Fruit fly (Drosophila melanogaster) whole organism, embryonic: ENCODE data around the gene ArfGAP1.
A peak's percentile ranks its signal among the peaks of the same experiment; 100 is the strongest.

Experiments
- Asciz ChIP-seq: fragments of 200-800 bp; sonication (Bioruptor generic); optimal IDR thresholded peaks from 2 replicates; lab custom pipeline; 2017; ENCODE audit warnings: missing biosample characterization, mild to moderate bottlenecking, missing genetic modification characterization, missing genetic modification reagents
- Bteb2 ChIP-seq: fragments of 200-800 bp; sonication (Bioruptor generic); optimal IDR thresholded peaks from 2 replicates; lab custom pipeline; 2016; ENCODE audit warnings: missing biosample characterization, missing genetic modification characterization
- CG10543 ChIP-seq: fragments of 200-800 bp; sonication (Bioruptor generic); optimal IDR thresholded peaks from 3 replicates; lab custom pipeline; 2017; ENCODE audit warnings: missing biosample characterization, mild to moderate bottlenecking, missing genetic modification characterization, moderate library complexity
- CG11398 ChIP-seq: fragments of 200-800 bp; sonication (Bioruptor generic); optimal IDR thresholded peaks from 2 replicates; lab custom pipeline; 2016; ENCODE audit warnings: missing biosample characterization, missing genetic modification characterization
- CG11456 ChIP-seq: fragments of 200-800 bp; sonication (Bioruptor generic); IDR thresholded peaks from 3 replicates; pipeline ENCODE4 v1.3.6; 2022; ENCODE audit warnings: missing biosample characterization, missing genetic modification characterization
- CG12299 ChIP-seq: fragments of 200-800 bp; sonication (Bioruptor generic); optimal IDR thresholded peaks from 2 replicates; lab custom pipeline; 2018; ENCODE audit warnings: missing biosample characterization, mild to moderate bottlenecking, missing genetic modification characterization
- CG12744 ChIP-seq: fragments of 200-800 bp; sonication (Bioruptor generic); optimal IDR thresholded peaks from 2 replicates; lab custom pipeline; 2016; ENCODE audit warnings: missing biosample characterization, missing genetic modification characterization
- CG15479 ChIP-seq: fragments of 200-800 bp; sonication (Bioruptor generic); optimal IDR thresholded peaks from 3 replicates; lab custom pipeline; 2019; ENCODE audit warnings: missing biosample characterization, mild to moderate bottlenecking, missing genetic modification characterization, moderate library complexity
- CG17568 ChIP-seq: fragments of 200-800 bp; sonication (Bioruptor generic); optimal IDR thresholded peaks from 2 replicates; lab custom pipeline; 2018; ENCODE audit warnings: missing biosample characterization, mild to moderate bottlenecking, missing genetic modification characterization, moderate library complexity
- CG17802 ChIP-seq: fragments of 200-800 bp; sonication (Bioruptor generic); optimal IDR thresholded peaks from 2 replicates; lab custom pipeline; 2018; ENCODE audit warnings: missing biosample characterization, mild to moderate bottlenecking, missing genetic modification characterization, moderate library complexity
- CG17912 ChIP-seq: fragments of 200-800 bp; sonication (Bioruptor generic); optimal IDR thresholded peaks from 2 replicates; lab custom pipeline; 2018; ENCODE audit warnings: missing biosample characterization, mild to moderate bottlenecking, missing genetic modification characterization
- CG18599 ChIP-seq: fragments of 200-800 bp; sonication (Bioruptor generic); optimal IDR thresholded peaks from 3 replicates; lab custom pipeline; 2017; ENCODE audit warnings: missing biosample characterization, missing genetic modification characterization, mild to moderate bottlenecking, moderate library complexity, missing genetic modification reagents
- CG2202 ChIP-seq: fragments of 200-800 bp; sonication (Bioruptor generic); optimal IDR thresholded peaks from 2 replicates; lab custom pipeline; 2018; ENCODE audit warnings: missing biosample characterization, mild to moderate bottlenecking, missing genetic modification characterization
- CG30020 ChIP-seq: fragments of 200-800 bp; optimal IDR thresholded peaks from 2 replicates; lab custom pipeline; 2019; ENCODE audit warnings: missing biosample characterization, mild to moderate bottlenecking, missing genetic modification characterization, moderate library complexity
- CG31441 ChIP-seq: fragments of 200-800 bp; sonication (Bioruptor generic); IDR thresholded peaks from 2 replicates; pipeline ENCODE4 v1.3.6; 2022; ENCODE audit warnings: missing biosample characterization, missing genetic modification characterization
- CG32532 ChIP-seq: fragments of 200-800 bp; sonication (Bioruptor generic); IDR thresholded peaks from 2 replicates; pipeline ENCODE4 v1.3.6; 2022; ENCODE audit warnings: missing biosample characterization, missing genetic modification characterization
- CG32767 ChIP-seq: fragments of 200-800 bp; sonication (Bioruptor generic); IDR thresholded peaks from 2 replicates; pipeline ENCODE4 v1.3.6; 2022; ENCODE audit warnings: missing biosample characterization, missing genetic modification characterization
- CG3726 ChIP-seq: fragments of 200-800 bp; sonication (Bioruptor generic); IDR thresholded peaks from 3 replicates; pipeline ENCODE4, ENCODE4 v1.3.6; 2022; ENCODE audit warnings: missing biosample characterization, missing genetic modification characterization
- CG6654 ChIP-seq: fragments of 200-800 bp; sonication (Bioruptor generic); optimal IDR thresholded peaks from 2 replicates; lab custom pipeline; 2017; ENCODE audit warnings: missing biosample characterization, mild to moderate bottlenecking, missing genetic modification characterization
- CG6683 ChIP-seq: fragments of 200-800 bp; sonication (Bioruptor generic); optimal IDR thresholded peaks from 2 replicates; lab custom pipeline; 2017; ENCODE audit warnings: missing biosample characterization, mild to moderate bottlenecking, missing genetic modification characterization, missing genetic modification reagents
- CG6813 ChIP-seq: fragments of 200-800 bp; sonication (Bioruptor generic); optimal IDR thresholded peaks from 2 replicates; lab custom pipeline; 2017; ENCODE audit warnings: missing biosample characterization, missing genetic modification characterization, mild to moderate bottlenecking, moderate library complexity, missing genetic modification reagents
- CG7928 ChIP-seq: fragments of 200-800 bp; sonication (Bioruptor generic); optimal IDR thresholded peaks from 2 replicates; lab custom pipeline; 2017; ENCODE audit warnings: missing biosample characterization, mild to moderate bottlenecking, missing genetic modification characterization
- CG8359 ChIP-seq: fragments of 200-800 bp; sonication (Bioruptor generic); optimal IDR thresholded peaks from 2 replicates; lab custom pipeline; 2017; ENCODE audit warnings: missing biosample characterization, mild to moderate bottlenecking, missing genetic modification characterization, borderline replicate concordance
- D19B ChIP-seq: fragments of 200-800 bp; sonication (Bioruptor generic); optimal IDR thresholded peaks from 2 replicates; lab custom pipeline; 2017; ENCODE audit warnings: missing biosample characterization, mild to moderate bottlenecking, missing genetic modification characterization
- H2.0 ChIP-seq: fragments of 200-800 bp; sonication (Bioruptor generic); IDR thresholded peaks from 2 replicates; pipeline ENCODE4 v1.3.6; 2022; ENCODE audit warnings: missing biosample characterization, missing genetic modification characterization
- NK7.1 ChIP-seq: fragments of 200-800 bp; sonication (Bioruptor generic); optimal IDR thresholded peaks from 3 replicates; lab custom pipeline; 2016; ENCODE audit warnings: missing biosample characterization, missing genetic modification characterization
- Nf-YC ChIP-seq: fragments of 200-800 bp; optimal IDR thresholded peaks from 3 replicates; lab custom pipeline; 2019; ENCODE audit warnings: missing biosample characterization, mild to moderate bottlenecking, missing genetic modification characterization, moderate library complexity
- Pdp1 ChIP-seq, 2 experiments: fragments of 200-800 bp; sonication (Bioruptor generic); optimal IDR thresholded peaks; 3 replicates each; lab custom pipeline; 2016; ENCODE audit warnings: missing biosample characterization in 2 of 2, missing genetic modification characterization in 2 of 2, mild to moderate bottlenecking in 1 of 2, moderate library complexity in 1 of 2
- TFAM ChIP-seq: fragments of 200-800 bp; sonication (Bioruptor generic); optimal IDR thresholded peaks from 2 replicates; lab custom pipeline; 2017; ENCODE audit warnings: missing biosample characterization, missing genetic modification characterization, inconsistent platforms
- Usf ChIP-seq: fragments of 200-800 bp; sonication (Bioruptor generic); optimal IDR thresholded peaks from 2 replicates; lab custom pipeline; 2017; ENCODE audit warnings: missing genotype, missing biosample characterization, missing genetic modification characterization
- YL-1 ChIP-seq: fragments of 200-800 bp; sonication (Bioruptor generic); optimal IDR thresholded peaks from 3 replicates; lab custom pipeline; 2017; ENCODE audit warnings: missing biosample characterization, mild to moderate bottlenecking, missing genetic modification characterization
- aop ChIP-seq: fragments of 200-800 bp; sonication (Bioruptor generic); IDR thresholded peaks from 2 replicates; pipeline ENCODE4 v1.3.6; 2022; ENCODE audit warnings: missing biosample characterization, missing genetic modification characterization
- cas ChIP-seq: fragments of 200-800 bp; sonication (Bioruptor generic); IDR thresholded peaks from 2 replicates; pipeline ENCODE4 v1.3.6; 2022; ENCODE audit warnings: missing biosample characterization, missing genetic modification characterization
- caup ChIP-seq: fragments of 200-800 bp; sonication (Bioruptor generic); optimal IDR thresholded peaks from 3 replicates; lab custom pipeline; 2017; ENCODE audit warnings: missing biosample characterization, mild to moderate bottlenecking, missing genetic modification characterization, moderate library complexity; ENCODE audit not compliant: severe bottlenecking
- croc ChIP-seq: fragments of 200-800 bp; sonication (Bioruptor generic); conservative IDR thresholded peaks from 3 replicates; pipeline ENCODE4 v1.3.6; 2022; ENCODE audit warnings: missing biosample characterization, missing genetic modification characterization
- dpn ChIP-seq, 2 experiments: fragments of 200-800 bp; sonication (Bioruptor generic); optimal IDR thresholded peaks; 3 replicates each; lab custom pipeline; 2016; ENCODE audit warnings: missing biosample characterization in 2 of 2, missing genetic modification characterization in 2 of 2
- ems ChIP-seq: fragments of 200-800 bp; sonication (Bioruptor generic); optimal IDR thresholded peaks from 3 replicates; lab custom pipeline; 2016; ENCODE audit warnings: missing biosample characterization, missing genetic modification characterization
- eyg ChIP-seq: fragments of 200-800 bp; sonication (Bioruptor generic); optimal IDR thresholded peaks from 3 replicates; lab custom pipeline; 2016; ENCODE audit warnings: missing biosample characterization, missing genetic modification characterization
- gcm ChIP-seq: fragments of 200-800 bp; sonication (Bioruptor generic); optimal IDR thresholded peaks from 2 replicates; lab custom pipeline; 2019; ENCODE audit warnings: missing biosample characterization, mild to moderate bottlenecking, missing genetic modification characterization, moderate library complexity
- gcm2 ChIP-seq: fragments of 200-800 bp; sonication (Bioruptor generic); optimal IDR thresholded peaks from 2 replicates; lab custom pipeline; 2016; ENCODE audit warnings: missing biosample characterization, missing genetic modification characterization
- lbe ChIP-seq: fragments of 200-800 bp; sonication (Bioruptor generic); optimal IDR thresholded peaks from 2 replicates; lab custom pipeline; 2016; ENCODE audit warnings: missing biosample characterization, mild to moderate bottlenecking, missing genetic modification characterization
- mam ChIP-seq: fragments of 200-800 bp; sonication (Bioruptor generic); optimal IDR thresholded peaks from 3 replicates; lab custom pipeline; 2016; ENCODE audit warnings: missing biosample characterization, missing genetic modification characterization
- pfk ChIP-seq: fragments of 200-800 bp; sonication (Bioruptor generic); optimal IDR thresholded peaks from 2 replicates; lab custom pipeline; 2018; ENCODE audit warnings: missing biosample characterization, mild to moderate bottlenecking, missing genetic modification characterization, moderate library complexity
- ranshi ChIP-seq: fragments of 200-800 bp; sonication (Bioruptor generic); IDR thresholded peaks from 2 replicates; pipeline ENCODE4 v1.3.6; 2022; ENCODE audit warnings: missing biosample characterization, missing genetic modification characterization
- rib ChIP-seq: fragments of 200-800 bp; sonication (Bioruptor generic); IDR thresholded peaks from 2 replicates; pipeline ENCODE4 v1.3.6; 2022; ENCODE audit warnings: missing biosample characterization, missing genetic modification characterization
- sens-2 ChIP-seq: fragments of 200-800 bp; sonication (Bioruptor generic); IDR thresholded peaks from 2 replicates; pipeline ENCODE4 v1.3.6; 2022; ENCODE audit warnings: missing biosample characterization, missing genetic modification characterization
- trem ChIP-seq: fragments of 200-800 bp; optimal IDR thresholded peaks from 3 replicates; lab custom pipeline; 2019; ENCODE audit warnings: missing biosample characterization, mild to moderate bottlenecking, missing genetic modification characterization, moderate library complexity
- z ChIP-seq: fragments of 200-800 bp; sonication (Bioruptor generic); IDR thresholded peaks from 3 replicates; pipeline ENCODE4 v1.3.6; 2022; ENCODE audit warnings: missing biosample characterization, missing genetic modification characterization
- zf30C ChIP-seq: fragments of 200-800 bp; sonication (Bioruptor generic); optimal IDR thresholded peaks from 3 replicates; lab custom pipeline; 2018; ENCODE audit warnings: missing biosample characterization, mild to moderate bottlenecking, missing genetic modification characterization

Gene ArfGAP1

DNA sequence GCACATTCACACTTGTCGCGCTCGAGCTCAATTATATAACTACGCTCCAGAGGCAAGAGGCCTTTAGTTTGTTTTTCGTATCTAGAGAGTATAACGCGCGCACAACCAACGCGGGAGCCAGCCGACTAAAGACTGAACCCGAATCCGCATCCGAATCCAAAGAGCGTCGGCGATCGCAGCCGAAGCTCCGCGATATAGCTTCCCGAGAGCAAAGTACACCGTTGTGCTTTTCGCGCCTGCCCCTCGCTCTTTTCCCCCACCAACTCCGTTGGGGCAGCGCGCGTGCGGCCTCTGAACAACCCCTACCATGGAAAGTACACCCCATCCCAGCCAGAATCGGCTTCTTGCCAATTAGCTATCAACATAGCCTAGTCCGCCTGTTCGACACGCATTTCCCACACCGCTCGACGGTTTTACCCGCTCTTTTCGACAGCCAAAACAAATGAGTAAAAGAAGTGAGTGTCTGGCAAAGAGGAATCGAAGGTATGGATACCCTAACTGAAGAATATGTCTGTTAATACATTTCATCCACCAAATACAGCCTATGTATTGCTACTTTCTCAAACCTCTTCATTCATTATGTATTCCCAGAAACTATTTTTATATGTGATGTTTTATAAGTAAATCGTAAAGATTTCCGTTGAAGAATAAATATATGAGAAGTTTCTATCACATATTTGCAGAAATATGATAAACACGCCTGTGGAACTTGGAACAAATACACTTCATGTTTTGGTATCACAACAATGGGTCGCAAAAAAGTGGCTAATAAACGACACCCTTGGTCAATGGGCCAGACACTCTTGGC is 8.7 kb downstream of the ArfGAP1 start (continued):
- TF ChIP-seq zf30C (GFP tag; lab: Kevin White, UChicago) = no peak
- TF ChIP-seq croc (GFP tag; lab: Robert Waterston, UW) = no peak
- no peak for TF ChIP-seq aop (GFP tag; lab: Robert Waterston, UW)
- no peak for TF ChIP-seq CG8359 (GFP tag; lab: Kevin White, UChicago)
- no peak for TF ChIP-seq Usf (GFP tag; lab: Kevin White, UChicago)
- peak; percentile 28 for TF ChIP-seq lbe (GFP tag; lab: Kevin White, UChicago)
- TF ChIP-seq YL-1 (GFP tag; lab: Kevin White, UChicago) = no peak
- peak in 1 of 2 experiments; percentile 99 for TF ChIP-seq Pdp1 (GFP tag; optimal IDR thresholded peaks at IDR 0.05; lab: Kevin White, UChicago)
- peak; percentile 50; the same call in 1 of the 3 replicates for TF ChIP-seq z
- TF ChIP-seq CG12299 (tag; lab: Kevin White, UChicago) = no peak
- no peak for TF ChIP-seq CG17802
- TF ChIP-seq CG10543 (GFP tag; lab: Kevin White, UChicago) = peak; percentile 90
- TF ChIP-seq CG6683 (GFP tag; lab: Kevin White, UChicago) = no peak
- no peak for TF ChIP-seq CG7928
- TF ChIP-seq Nf-YC (tag; lab: Kevin White, UChicago) = peak; percentile 59
- TF ChIP-seq CG12744 = no peak
- peak; percentile 61 for TF ChIP-seq caup (GFP tag; lab: Kevin White, UChicago)
- no peak for TF ChIP-seq Asciz (GFP tag; lab: Kevin White, UChicago)
- TF ChIP-seq H2.0 (GFP tag; lab: Robert Waterston, UW) = 0 out of 2 replicates have a peak, but pooled peaks have one; percentile 11
- 0 out of 2 replicates have a peak, but pooled peaks have one; percentile 9 for TF ChIP-seq CG32767 (GFP tag; lab: Robert Waterston, UW)
- TF ChIP-seq cas (GFP tag; lab: Robert Waterston, UW) = no peak
- no peak for TF ChIP-seq CG2202 (tag; lab: Kevin White, UChicago)
- no peak for TF ChIP-seq TFAM (GFP tag; lab: Kevin White, UChicago)
- no peak for TF ChIP-seq dpn (GFP tag; optimal IDR thresholded peaks at IDR 0.05; lab: Kevin White, UChicago)
- TF ChIP-seq sens-2 (GFP tag; lab: Robert Waterston, UW) = peak; percentile 41
- peak; percentile 97 for TF ChIP-seq D19B
- TF ChIP-seq NK7.1 (GFP tag; lab: Kevin White, UChicago) = peak; percentile 4
- TF ChIP-seq CG15479 = no peak
- TF ChIP-seq CG6813 = peak; percentile 15
- no peak for TF ChIP-seq CG11398 (GFP tag; lab: Kevin White, UChicago)
- peak; percentile 38 for TF ChIP-seq CG17912 (GFP tag; lab: Kevin White, UChicago)
- TF ChIP-seq pfk (GFP tag; lab: Kevin White, UChicago) = peak; percentile 44
- TF ChIP-seq ems (GFP tag; lab: Kevin White, UChicago) = no peak
- no peak for TF ChIP-seq Bteb2 (GFP tag; lab: Kevin White, UChicago)
- no peak for TF ChIP-seq CG30020 (tag; lab: Kevin White, UChicago)
- TF ChIP-seq CG6654 (GFP tag; lab: Kevin White, UChicago) = no peak
- TF ChIP-seq gcm2 = no peak
- no peak for TF ChIP-seq trem (tag; lab: Kevin White, UChicago)
- no peak for TF ChIP-seq CG31441 (GFP tag; lab: Robert Waterston, UW)
- no peak for TF ChIP-seq CG3726
- TF ChIP-seq eyg (GFP tag; lab: Kevin White, UChicago) = peak; percentile 74
- TF ChIP-seq CG32532 (GFP tag; lab: Robert Waterston, UW) = peak; percentile 60
- peak; percentile 32 for TF ChIP-seq mam (GFP tag; lab: Kevin White, UChicago)
- TF ChIP-seq ranshi (GFP tag; lab: Robert Waterston, UW) = peak; percentile 16; the same call in 1 of the 2 replicates
- peak; percentile 49 for TF ChIP-seq gcm
- TF ChIP-seq CG18599 = peak; percentile 62
- TF ChIP-seq CG11456 = peak; percentile 66
- no peak for TF ChIP-seq CG17568 (GFP tag; lab: Kevin White, UChicago)
- TF ChIP-seq rib = peak; percentile 82
